Fruit fly (Drosophila melanogaster): Measurements from ENCODE around the gene CG11251.

DNA sequence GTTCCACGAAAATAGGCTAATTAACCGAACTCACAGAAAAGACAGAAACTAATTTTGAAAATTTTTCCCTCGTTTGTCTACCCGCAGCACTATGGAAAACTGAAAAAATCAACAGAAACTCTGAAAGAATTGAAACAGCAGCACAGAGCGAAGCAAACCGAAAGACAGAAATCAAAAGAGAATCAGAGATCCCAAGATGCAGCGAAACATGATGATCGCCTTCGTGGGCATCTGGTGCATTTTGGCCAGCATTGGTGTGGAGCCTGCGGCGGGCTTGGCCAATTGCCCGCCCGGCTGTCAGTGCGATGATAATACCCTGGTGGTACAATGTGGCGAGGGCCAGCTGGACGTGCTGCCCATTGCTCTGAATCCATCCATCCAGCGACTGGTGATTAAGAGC lies 25.3 kb upstream of the CG11251 start:
- TF ChIP-seq pan (optimal IDR thresholded peaks at IDR 0.05) (no peak), usp (GFP tag; optimal IDR thresholded peaks at IDR 0.05) (no peak), CG8478 (optimal IDR thresholded peaks at IDR 0.05) (no peak)

Measured in whole organism.